Fruit fly (Drosophila melanogaster) whole organism, embryonic: Measurements from ENCODE around the gene BckdhA.

Experiments
- ATbp ChIP-seq: fragments of 200-800 bp; sonication (Bioruptor generic); optimal IDR thresholded peaks from 2 replicates; lab custom pipeline; 2017; ENCODE audit warnings: missing biosample characterization, mild to moderate bottlenecking, missing genetic modification characterization, missing genetic modification reagents
- Atf3 ChIP-seq: fragments of 200-800 bp; sonication (Bioruptor generic); optimal IDR thresholded peaks from 3 replicates; lab custom pipeline; 2016; ENCODE audit warnings: missing biosample characterization, missing genetic modification characterization
- CG10543 ChIP-seq: fragments of 200-800 bp; sonication (Bioruptor generic); optimal IDR thresholded peaks from 3 replicates; lab custom pipeline; 2017; ENCODE audit warnings: missing biosample characterization, mild to moderate bottlenecking, missing genetic modification characterization, moderate library complexity
- CG11456 ChIP-seq: fragments of 200-800 bp; sonication (Bioruptor generic); IDR thresholded peaks from 3 replicates; pipeline ENCODE4 v1.3.6; 2022; ENCODE audit warnings: missing biosample characterization, missing genetic modification characterization
- CG11504 ChIP-seq: fragments of 200-800 bp; sonication (Bioruptor generic); optimal IDR thresholded peaks from 3 replicates; lab custom pipeline; 2019; ENCODE audit warnings: missing biosample characterization, mild to moderate bottlenecking, missing genetic modification characterization, moderate library complexity
- CG14710 ChIP-seq: fragments of 200-800 bp; sonication (Bioruptor generic); optimal IDR thresholded peaks from 3 replicates; lab custom pipeline; 2019; ENCODE audit warnings: missing biosample characterization, mild to moderate bottlenecking, missing genetic modification characterization, moderate library complexity
- CG14965 ChIP-seq: fragments of 200-800 bp; sonication (Bioruptor generic); optimal IDR thresholded peaks from 2 replicates; lab custom pipeline; 2016; ENCODE audit warnings: missing biosample characterization, missing genetic modification characterization, borderline replicate concordance
- CG15479 ChIP-seq: fragments of 200-800 bp; sonication (Bioruptor generic); optimal IDR thresholded peaks from 3 replicates; lab custom pipeline; 2019; ENCODE audit warnings: missing biosample characterization, mild to moderate bottlenecking, missing genetic modification characterization, moderate library complexity
- CG1603 ChIP-seq: fragments of 200-800 bp; sonication (Bioruptor generic); optimal IDR thresholded peaks from 2 replicates; lab custom pipeline; 2019; ENCODE audit warnings: missing biosample characterization, mild to moderate bottlenecking, missing genetic modification characterization, moderate library complexity
- CG16813 ChIP-seq: fragments of 200-800 bp; sonication (Bioruptor generic); IDR thresholded peaks from 3 replicates; pipeline ENCODE4 v1.3.6; 2022; ENCODE audit warnings: missing biosample characterization, missing genetic modification characterization; ENCODE audit not compliant: partially characterized antibody
- CG17359 ChIP-seq: fragments of 200-800 bp; sonication (Bioruptor generic); optimal IDR thresholded peaks from 3 replicates; lab custom pipeline; 2018; ENCODE audit warnings: missing biosample characterization, mild to moderate bottlenecking, missing genetic modification characterization, moderate library complexity
- CG17361 ChIP-seq: fragments of 200-800 bp; sonication (Bioruptor generic); IDR thresholded peaks from 3 replicates; pipeline ENCODE4 v1.3.6; 2022; ENCODE audit warnings: missing biosample characterization, missing genetic modification characterization
- CG18262 ChIP-seq: fragments of 200-800 bp; optimal IDR thresholded peaks from 3 replicates; lab custom pipeline; 2019; ENCODE audit warnings: missing biosample characterization, mild to moderate bottlenecking, missing genetic modification characterization, moderate library complexity
- CG30020 ChIP-seq: fragments of 200-800 bp; optimal IDR thresholded peaks from 2 replicates; lab custom pipeline; 2019; ENCODE audit warnings: missing biosample characterization, mild to moderate bottlenecking, missing genetic modification characterization, moderate library complexity
- CG31224 ChIP-seq: fragments of 200-800 bp; sonication (Bioruptor generic); IDR thresholded peaks from 2 replicates; pipeline ENCODE4 v1.3.6; 2022; ENCODE audit warnings: missing biosample characterization, missing genetic modification characterization
- CG31388 ChIP-seq: fragments of 200-800 bp; sonication (Bioruptor generic); optimal IDR thresholded peaks from 2 replicates; lab custom pipeline; 2016; ENCODE audit warnings: missing biosample characterization, missing genetic modification characterization
- CG3407 ChIP-seq: fragments of 200-800 bp; sonication (Bioruptor generic); optimal IDR thresholded peaks from 2 replicates; lab custom pipeline; 2018; ENCODE audit warnings: missing biosample characterization, mild to moderate bottlenecking, missing genetic modification characterization
- CG34422 ChIP-seq: fragments of 200-800 bp; sonication (Bioruptor generic); IDR thresholded peaks from 3 replicates; pipeline ENCODE4 v1.3.6; 2022; ENCODE audit warnings: missing biosample characterization, missing genetic modification characterization
- CG3838 ChIP-seq: fragments of 200-800 bp; sonication (Bioruptor generic); optimal IDR thresholded peaks from 3 replicates; lab custom pipeline; 2016; ENCODE audit warnings: missing biosample characterization, missing genetic modification characterization
- CG4404 ChIP-seq: fragments of 200-800 bp; sonication (Bioruptor generic); IDR thresholded peaks from 2 replicates; pipeline ENCODE4 v1.3.6; 2022; ENCODE audit warnings: missing biosample characterization, missing genetic modification characterization
- CG4730 ChIP-seq: fragments of 200-800 bp; sonication (Bioruptor generic); IDR thresholded peaks from 2 replicates; pipeline ENCODE4 v1.3.6; 2022; ENCODE audit warnings: missing biosample characterization, missing genetic modification characterization
- CG4820 ChIP-seq: fragments of 200-800 bp; sonication (Bioruptor generic); optimal IDR thresholded peaks from 3 replicates; lab custom pipeline; 2016; ENCODE audit warnings: missing biosample characterization, missing genetic modification characterization
- CG6765 ChIP-seq: fragments of 200-800 bp; sonication (Bioruptor generic); optimal IDR thresholded peaks from 3 replicates; lab custom pipeline; 2017; ENCODE audit warnings: missing biosample characterization, mild to moderate bottlenecking, missing genetic modification characterization
- CG6791 ChIP-seq: fragments of 200-800 bp; sonication (Bioruptor generic); IDR thresholded peaks from 3 replicates; pipeline ENCODE4 v1.3.6; 2022; ENCODE audit warnings: missing biosample characterization, missing genetic modification characterization; ENCODE audit not compliant: partially characterized antibody
- CG8924 ChIP-seq: fragments of 200-800 bp; optimal IDR thresholded peaks from 3 replicates; lab custom pipeline; 2019; ENCODE audit warnings: missing biosample characterization, mild to moderate bottlenecking, missing genetic modification characterization, moderate library complexity
- CTCF ChIP-seq: fragments of 200-800 bp; sonication (Bioruptor generic); optimal IDR thresholded peaks from 2 replicates; lab custom pipeline; 2017; ENCODE audit warnings: missing biosample characterization, mild to moderate bottlenecking, missing genetic modification characterization, moderate library complexity
- D ChIP-seq, 2 experiments: fragments of 200-800 bp in 1 of 2; fragments of >200 bp in 1 of 2; sonication (Bioruptor generic) in 1 of 2; optimal IDR thresholded peaks; 2 replicates in 1 of 2; 3 replicates in 1 of 2; lab custom pipeline; 2017; ENCODE audit warnings: mild to moderate bottlenecking in 1 of 2, missing biosample characterization in 1 of 2, missing genetic modification characterization in 1 of 2, missing genetic modification reagents in 1 of 2
- Deaf1 ChIP-seq: fragments of 200-800 bp; optimal IDR thresholded peaks from 3 replicates; lab custom pipeline; 2019; ENCODE audit warnings: missing biosample characterization, mild to moderate bottlenecking, missing genetic modification characterization, moderate library complexity
- Elba2 ChIP-seq: fragments of 200-800 bp; sonication (Bioruptor generic); optimal IDR thresholded peaks from 3 replicates; lab custom pipeline; 2016; ENCODE audit warnings: missing biosample characterization, missing genetic modification characterization
- Gug ChIP-seq: fragments of 200-800 bp; sonication (Bioruptor generic); IDR thresholded peaks from 4 replicates; pipeline ENCODE4 v1.3.6; 2022; ENCODE audit warnings: missing biosample characterization, missing genetic modification characterization
- HLH54F ChIP-seq: fragments of 200-800 bp; sonication (Bioruptor generic); optimal IDR thresholded peaks from 3 replicates; lab custom pipeline; 2016; ENCODE audit warnings: missing biosample characterization, missing genetic modification characterization
- Hand ChIP-seq: fragments of 200-800 bp; sonication (Bioruptor generic); optimal IDR thresholded peaks from 2 replicates; lab custom pipeline; 2017; ENCODE audit warnings: mild to moderate bottlenecking, missing biosample characterization, missing genetic modification reagents, missing genetic modification characterization
- Hmr ChIP-seq: fragments of 200-800 bp; sonication (Bioruptor generic); optimal IDR thresholded peaks from 3 replicates; lab custom pipeline; 2017; ENCODE audit warnings: mild to moderate bottlenecking, missing biosample characterization, missing genetic modification reagents, missing genetic modification characterization
- Jarid2 ChIP-seq: fragments of 200-800 bp; sonication (Bioruptor generic); optimal IDR thresholded peaks from 3 replicates; lab custom pipeline; 2017; ENCODE audit warnings: mild to moderate bottlenecking, missing biosample characterization, missing genetic modification reagents, missing genetic modification characterization
- Rfx ChIP-seq: fragments of 200-800 bp; sonication (Bioruptor generic); IDR thresholded peaks from 2 replicates; pipeline ENCODE4 v1.3.6; 2022; ENCODE audit warnings: missing biosample characterization, missing genetic modification characterization
- Scr ChIP-seq: fragments of 200-800 bp; sonication (Bioruptor generic); IDR thresholded peaks from 2 replicates; pipeline ENCODE4 v1.3.6; 2022; ENCODE audit warnings: missing biosample characterization, missing genetic modification characterization; ENCODE audit not compliant: partially characterized antibody
- Side ChIP-seq: fragments of 200-800 bp; sonication (Bioruptor generic); optimal IDR thresholded peaks from 2 replicates; lab custom pipeline; 2016; ENCODE audit warnings: missing biosample characterization, missing genetic modification characterization
- Sox102F ChIP-seq: fragments of 200-800 bp; sonication (Bioruptor generic); optimal IDR thresholded peaks from 2 replicates; lab custom pipeline; 2018; ENCODE audit warnings: missing biosample characterization, mild to moderate bottlenecking, missing genetic modification characterization, moderate library complexity
- bsh ChIP-seq, 2 experiments: fragments of 200-800 bp; sonication (Bioruptor generic); optimal IDR thresholded peaks; 2 replicates each; lab custom pipeline; 2017 to 2018; ENCODE audit warnings: mild to moderate bottlenecking in 2 of 2, missing biosample characterization in 2 of 2, missing genetic modification characterization in 2 of 2, moderate library complexity in 1 of 2
- chinmo ChIP-seq: fragments of 200-800 bp; sonication (Bioruptor generic); IDR thresholded peaks from 4 replicates; pipeline ENCODE4 v1.3.6; 2022; ENCODE audit warnings: missing biosample characterization, missing genetic modification characterization; ENCODE audit not compliant: partially characterized antibody
- chm ChIP-seq: fragments of 200-800 bp; sonication (Bioruptor generic); IDR thresholded peaks from 2 replicates; pipeline ENCODE4 v1.3.6; 2022; ENCODE audit warnings: missing biosample characterization, missing genetic modification characterization
- danr ChIP-seq: fragments of 200-800 bp; sonication (Bioruptor generic); IDR thresholded peaks from 2 replicates; pipeline ENCODE4 v1.3.6; 2022; ENCODE audit warnings: missing biosample characterization, missing genetic modification characterization
- en ChIP-seq: fragments of 200-800 bp; sonication (Bioruptor generic); optimal IDR thresholded peaks from 2 replicates; lab custom pipeline; 2016; ENCODE audit warnings: missing biosample characterization, missing genetic modification characterization
- eve ChIP-seq, 2 experiments: fragments of >200 bp; optimal IDR thresholded peaks; 2 replicates each; lab custom pipeline; 2017; ENCODE audit warnings: missing biosample characterization in 2 of 2, missing genetic modification characterization in 2 of 2
- hkb ChIP-seq, 2 experiments: fragments of 200-800 bp in 1 of 2; fragments of >200 bp in 1 of 2; sonication (Bioruptor generic) in 1 of 2; IDR thresholded peaks in 1 of 2; optimal IDR thresholded peaks in 1 of 2; 2 replicates each; pipeline versions ENCODE4 v1.3.6 to Lab custom; 2017 to 2022; ENCODE audit warnings: missing biosample characterization in 1 of 2, missing genetic modification characterization in 1 of 2
- pb ChIP-seq: fragments of 200-800 bp; sonication (Bioruptor generic); optimal IDR thresholded peaks from 3 replicates; lab custom pipeline; 2016; ENCODE audit warnings: missing biosample characterization, missing genetic modification characterization
- peb ChIP-seq: fragments of 200-800 bp; sonication (Bioruptor generic); IDR thresholded peaks from 2 replicates; pipeline ENCODE4 v1.3.6; 2022; ENCODE audit warnings: missing biosample characterization, missing genetic modification characterization
- salm ChIP-seq: fragments of 200-800 bp; sonication (Bioruptor generic); optimal IDR thresholded peaks from 2 replicates; lab custom pipeline; 2018; ENCODE audit warnings: missing biosample characterization, mild to moderate bottlenecking, missing genetic modification characterization
- sisA ChIP-seq: fragments of 200-800 bp; sonication (Bioruptor generic); IDR thresholded peaks from 2 replicates; pipeline ENCODE4 v1.3.6; 2022; ENCODE audit warnings: missing biosample characterization, missing genetic modification characterization
- sob ChIP-seq: fragments of 200-800 bp; sonication (Bioruptor generic); IDR thresholded peaks from 2 replicates; pipeline ENCODE4 v1.3.6; 2022; ENCODE audit warnings: missing biosample characterization, missing genetic modification characterization

Gene BckdhA

DNA sequence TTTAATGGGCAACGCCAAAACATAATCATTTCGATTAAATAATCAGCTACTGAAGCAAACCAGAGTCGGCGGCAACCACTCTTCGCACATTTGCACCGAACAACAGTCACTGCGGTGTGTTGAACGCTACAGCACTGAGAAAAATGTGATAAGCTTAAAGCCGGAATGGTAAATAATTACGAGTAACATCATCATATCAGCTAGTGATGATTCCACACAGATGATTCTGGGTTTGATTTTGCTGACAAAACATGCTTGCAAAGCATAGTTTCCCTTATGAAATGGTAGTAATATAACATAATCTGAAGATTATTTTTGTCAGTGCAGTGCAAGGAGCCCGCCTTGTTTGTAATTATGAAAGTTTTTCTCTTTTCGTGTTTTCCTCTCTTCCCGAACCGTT is 42.5 kb downstream of the BckdhA start (continued):
- TF ChIP-seq CG6765 = no peak
- TF ChIP-seq CG8924 (tag; lab: Kevin White, UChicago) = peak; percentile 46
- no peak for TF ChIP-seq CG4730 (GFP tag; lab: Robert Waterston, UW)
- peak; percentile 67 to 83 for TF ChIP-seq bsh (GFP tag; optimal IDR thresholded peaks at IDR 0.05; lab: Kevin White, UChicago)
- TF ChIP-seq CG1603 (tag; lab: Kevin White, UChicago) = peak; percentile 82
- TF ChIP-seq CG6791 (GFP tag; lab: Robert Waterston, UW) = no peak
- no peak for TF ChIP-seq CG30020 (tag; lab: Kevin White, UChicago)
- no peak for TF ChIP-seq CG3838 (GFP tag; lab: Kevin White, UChicago)
- TF ChIP-seq pb (GFP tag; lab: Kevin White, UChicago) = no peak
- TF ChIP-seq CG31224 = no peak
- TF ChIP-seq danr (GFP tag; lab: Robert Waterston, UW) = no peak
- TF ChIP-seq CG4820 (GFP tag; lab: Kevin White, UChicago) = peak; percentile 71
- no peak for TF ChIP-seq CG14965 (GFP tag; lab: Kevin White, UChicago)
- TF ChIP-seq CTCF (GFP tag; lab: Kevin White, UChicago) = no peak
- TF ChIP-seq CG4404 (GFP tag; lab: Robert Waterston, UW) = peak; percentile 58
- TF ChIP-seq Atf3 = peak; percentile 51
- no peak for TF ChIP-seq D (optimal IDR thresholded peaks at IDR 0.05; lab: Kevin White, UChicago)
- peak; percentile 68 for TF ChIP-seq D (GFP tag; optimal IDR thresholded peaks at IDR 0.05; lab: Kevin White, UChicago)
- TF ChIP-seq ATbp = peak; percentile 46
- no peak for TF ChIP-seq Hand (GFP tag; lab: Kevin White, UChicago)
- TF ChIP-seq CG31388 (GFP tag; lab: Kevin White, UChicago) = no peak
- TF ChIP-seq CG34422 (GFP tag; lab: Robert Waterston, UW) = 0 out of 3 replicates have a peak, but pooled peaks have one; percentile 15
- 0 out of 4 replicates have a peak, but pooled peaks have one; percentile 31 for TF ChIP-seq Gug (GFP tag; lab: Robert Waterston, UW)
- TF ChIP-seq Jarid2 = no peak
- TF ChIP-seq Hmr = no peak
- peak; percentile 20; the same call in 1 of the 2 replicates for TF ChIP-seq sob (GFP tag; lab: Robert Waterston, UW)
- no peak for TF ChIP-seq Side (GFP tag; lab: Kevin White, UChicago)
- peak; percentile 77 for TF ChIP-seq Sox102F
- TF ChIP-seq CG15479 (GFP tag; lab: Kevin White, UChicago) = no peak
- TF ChIP-seq Rfx (GFP tag; lab: Robert Waterston, UW) = no peak
- no peak for TF ChIP-seq en (GFP tag; lab: Kevin White, UChicago)
- TF ChIP-seq CG17359 (tag; lab: Kevin White, UChicago) = peak; percentile 73
- peak; percentile 8; the same call in 1 of the 3 replicates for TF ChIP-seq CG11456 (GFP tag; lab: Robert Waterston, UW)
- peak; percentile 74 for TF ChIP-seq CG11504 (tag; lab: Kevin White, UChicago)
- TF ChIP-seq Deaf1 (tag; lab: Kevin White, UChicago) = no peak
- TF ChIP-seq Elba2 = no peak
- TF ChIP-seq salm (tag; lab: Kevin White, UChicago) = peak; percentile 43
- TF ChIP-seq eve (GFP tag; optimal IDR thresholded peaks at IDR 0.05; lab: Kevin White, UChicago) = peak in 1 of 2 experiments; percentile 85
- 0 out of 3 replicates have a peak, but pooled peaks have one; percentile 43 for TF ChIP-seq CG17361 (GFP tag; lab: Robert Waterston, UW)
- no peak for TF ChIP-seq peb (GFP tag; lab: Robert Waterston, UW)
- TF ChIP-seq CG10543 (GFP tag; lab: Kevin White, UChicago) = no peak
- no peak for TF ChIP-seq CG16813 (GFP tag; lab: Robert Waterston, UW)
- TF ChIP-seq CG18262 (tag; lab: Kevin White, UChicago) = peak; percentile 64
- peak; percentile 54 for TF ChIP-seq CG3407 (GFP tag; lab: Kevin White, UChicago)
- TF ChIP-seq chm (GFP tag; lab: Robert Waterston, UW) = peak; percentile 49; the same call in 1 of the 2 replicates
- no peak for TF ChIP-seq HLH54F (GFP tag; lab: Kevin White, UChicago)
- peak; percentile 58; the same call in 1 of the 2 replicates for TF ChIP-seq sisA
- TF ChIP-seq CG14710 (tag; lab: Kevin White, UChicago) = peak; percentile 71
- TF ChIP-seq Scr (GFP tag; lab: Robert Waterston, UW) = no peak
- TF ChIP-seq chinmo = no peak
- TF ChIP-seq hkb (optimal IDR thresholded peaks at IDR 0.05; lab: Kevin White, UChicago) = no peak
- 0 out of 2 replicates have a peak, but pooled peaks have one; percentile 18 for TF ChIP-seq hkb (GFP tag; IDR thresholded peaks at IDR 0.05; lab: Robert Waterston, UW)
